Fruit fly (Drosophila melanogaster) Kc167 (cell line): Measurements from ENCODE around the gene Rab3-GAP.

Experiments
- Myc ChIP-seq: fragments of >200 bp; optimal IDR thresholded peaks from 2 replicates; lab custom pipeline; 2017; ENCODE audit warnings: missing external identifiers
- Sin3A ChIP-seq: fragments of >200 bp; optimal IDR thresholded peaks from 2 replicates; lab custom pipeline; 2018; ENCODE audit warnings: missing external identifiers
- h ChIP-seq: fragments of >200 bp; optimal IDR thresholded peaks from 3 replicates; lab custom pipeline; 2018; ENCODE audit warnings: missing external identifiers
- insv ChIP-seq: fragments of >200 bp; optimal IDR thresholded peaks from 3 replicates; lab custom pipeline; 2018; ENCODE audit warnings: missing external identifiers
- psq ChIP-seq: fragments of >200 bp; optimal IDR thresholded peaks from 2 replicates; lab custom pipeline; 2017; ENCODE audit warnings: missing external identifiers
- ttk ChIP-seq: sonication (Bioruptor generic); optimal IDR thresholded peaks from 2 replicates; lab custom pipeline; 2017; ENCODE audit warnings: missing external identifiers

Rab3-GAP gene

DNA sequence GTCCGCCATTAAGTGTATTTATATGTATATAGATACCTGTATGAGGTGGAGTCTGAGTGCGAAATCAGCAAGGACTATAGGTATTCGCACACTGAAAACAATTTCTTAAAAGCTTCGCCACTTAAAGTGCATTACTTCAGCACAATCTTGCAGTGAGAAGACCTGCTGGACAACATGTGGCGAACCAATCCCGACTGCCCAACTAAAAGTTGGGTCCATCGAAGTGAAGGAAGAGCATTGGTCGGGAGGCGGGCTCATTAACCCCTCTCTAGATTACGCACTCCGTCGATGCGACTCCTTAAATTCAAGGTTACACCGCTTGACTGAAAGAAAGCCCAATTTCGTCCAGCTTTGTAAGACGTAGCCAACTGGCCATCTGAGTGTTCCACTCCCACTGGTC is 49.7 kb downstream of the Rab3-GAP start:
- TF ChIP-seq psq (lab: Kevin White, UChicago) (no peak), ttk (lab: Kevin White, UChicago) (no peak), h (lab: Kevin White, UChicago) (no peak), Myc (lab: Kevin White, UChicago) (no peak), insv (lab: Kevin White, UChicago) (no peak), Sin3A (lab: Kevin White, UChicago) (no peak)

DNA sequence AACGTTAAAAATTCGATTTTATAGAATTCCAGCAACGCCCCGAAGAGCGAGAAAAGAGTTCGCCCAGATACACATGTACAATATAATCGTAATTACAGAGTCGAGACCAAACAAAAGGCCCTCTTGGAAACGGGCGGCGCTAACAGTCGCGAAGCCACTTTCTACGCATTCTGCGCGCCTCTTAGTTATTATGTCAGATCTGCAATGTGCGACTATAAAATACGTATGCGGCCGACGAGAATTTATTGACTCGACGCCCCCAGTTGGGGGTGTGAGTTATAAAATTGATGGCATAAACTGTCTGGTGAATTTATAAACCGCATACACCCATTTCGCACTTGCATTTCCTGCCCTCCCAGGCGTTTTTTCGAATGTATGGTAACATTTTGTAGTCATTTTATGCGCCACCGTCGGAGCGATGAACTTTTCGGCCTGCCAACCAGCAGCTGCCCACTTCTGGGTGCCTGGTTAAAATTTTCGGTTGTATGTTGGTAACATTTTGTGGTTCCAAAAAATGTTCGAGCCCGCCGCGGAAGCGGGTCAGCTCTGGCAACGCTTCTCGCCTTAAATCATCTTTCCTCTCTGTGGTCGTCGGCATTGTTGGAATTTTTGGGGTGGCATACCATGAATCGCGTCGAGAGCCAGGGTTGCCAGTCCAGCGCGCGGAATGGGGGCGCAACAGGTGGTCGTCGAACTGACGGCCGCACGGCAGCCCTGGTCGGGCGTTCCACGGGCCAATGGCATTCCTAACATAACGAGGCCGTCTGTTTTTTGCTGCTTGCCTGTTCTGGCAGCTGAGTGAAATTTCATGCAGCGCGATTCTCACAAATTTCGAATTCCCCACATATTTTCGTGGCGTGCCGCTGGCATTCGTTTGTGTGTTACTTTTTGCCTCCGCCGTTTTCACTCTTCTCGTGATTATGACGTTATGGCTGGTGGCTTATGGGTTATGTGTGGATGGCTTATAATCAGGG is 51.0 kb downstream of the Rab3-GAP start:
- TF ChIP-seq Sin3A (lab: Kevin White, UChicago) (no peak), Myc (lab: Kevin White, UChicago) (no peak), insv (lab: Kevin White, UChicago) (no peak), h (lab: Kevin White, UChicago) (no peak), ttk (lab: Kevin White, UChicago) (no peak), psq (lab: Kevin White, UChicago) (no peak)

DNA sequence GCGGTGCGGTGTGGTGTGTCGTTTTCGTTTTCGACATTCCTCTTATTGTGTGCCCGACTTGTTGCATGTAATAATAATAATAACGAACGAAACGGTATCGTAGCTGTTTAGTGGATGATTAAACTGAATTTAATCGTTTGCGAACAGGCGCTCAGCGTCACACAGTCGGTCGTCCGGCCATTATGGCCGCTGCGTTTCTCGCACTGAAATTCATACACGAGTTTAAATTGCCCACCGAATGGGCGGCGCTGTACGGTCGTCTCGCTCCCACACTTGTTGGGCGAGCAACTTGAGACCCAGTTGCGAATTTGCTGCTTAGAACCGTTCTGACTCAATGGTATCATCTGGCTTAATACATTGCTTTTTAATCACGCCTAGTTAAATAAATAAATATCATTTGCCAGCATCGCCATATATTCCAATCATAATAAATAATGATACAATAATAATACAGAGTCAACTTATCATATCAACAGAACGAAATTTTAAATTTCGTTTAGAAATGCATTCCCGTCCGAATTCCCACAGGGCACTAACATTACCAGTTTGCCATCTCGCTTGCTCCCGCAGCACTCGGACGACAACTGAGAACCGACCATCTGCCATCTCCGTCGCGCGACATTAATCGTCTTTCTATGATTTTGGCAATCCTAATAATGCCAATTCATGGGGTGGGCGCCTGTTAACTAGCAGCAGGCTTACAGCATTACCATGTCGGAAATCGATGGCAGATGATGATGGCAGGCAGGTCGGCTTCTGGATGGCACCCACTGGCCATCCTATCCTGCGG is 51.9 kb downstream of the Rab3-GAP start:
- TF ChIP-seq psq (lab: Kevin White, UChicago) (no peak), Myc (lab: Kevin White, UChicago) (no peak), Sin3A (lab: Kevin White, UChicago) (no peak), ttk (lab: Kevin White, UChicago) (no peak), insv (lab: Kevin White, UChicago) (no peak), h (lab: Kevin White, UChicago) (no peak)

DNA sequence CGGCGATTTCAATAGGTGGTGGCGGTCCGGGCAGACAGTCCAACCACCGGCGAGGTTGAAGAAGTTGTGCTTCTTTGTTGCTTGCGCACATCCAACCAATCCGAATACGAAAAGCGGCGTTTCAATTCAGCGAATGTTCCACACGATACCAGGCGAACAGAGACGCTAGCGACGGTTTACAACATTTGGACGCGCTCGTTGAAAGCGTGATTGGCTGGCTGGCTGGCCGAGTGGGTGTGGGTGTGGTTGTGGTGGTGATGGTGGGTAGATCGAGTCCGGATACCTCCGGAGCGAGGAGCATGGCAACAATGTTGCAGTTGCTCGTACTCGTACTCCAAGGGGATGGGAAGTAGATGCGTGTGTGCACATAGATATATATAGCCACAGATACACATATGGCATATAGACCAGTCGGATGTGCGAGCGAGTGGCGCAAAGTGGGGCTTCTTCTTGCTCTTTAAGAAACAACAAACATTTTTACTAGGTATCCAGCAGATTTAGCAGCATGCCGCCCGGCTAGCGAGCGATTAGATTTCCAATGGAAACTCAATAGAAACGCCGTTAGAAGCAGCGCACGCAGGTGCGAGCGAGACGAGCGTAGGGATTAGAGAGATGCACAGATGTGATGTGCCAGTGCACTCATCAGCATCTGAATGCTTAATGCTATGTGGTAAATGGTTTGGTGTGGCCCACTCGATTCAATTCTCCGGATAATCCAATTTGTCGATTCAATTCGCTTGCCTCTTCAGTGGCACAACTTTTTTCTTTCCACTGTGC is 52.7 kb downstream of the Rab3-GAP start:
- TF ChIP-seq h (lab: Kevin White, UChicago), result no peak
- no peak for TF ChIP-seq ttk (lab: Kevin White, UChicago)
- TF ChIP-seq Myc (lab: Kevin White, UChicago), result no peak
- no peak for TF ChIP-seq insv (lab: Kevin White, UChicago)
- no peak for TF ChIP-seq Sin3A (lab: Kevin White, UChicago)
- TF ChIP-seq psq (lab: Kevin White, UChicago), result no peak
